Worm (Caenorhabditis elegans) whole organism, young adult: ENCODE measurements around the gene srz-44.

Experiments
- B0035.1 ChIP-seq: sonication (generic microtip); optimal IDR thresholded peaks from 2 replicates; lab custom pipeline; 2016; ENCODE audit warnings: missing genetic modification characterization, mild to moderate bottlenecking, missing compliant biosample characterization, missing genotype, missing genetic modification reagents
- C06A6.2 ChIP-seq: fragments of 200-800 bp; sonication (Bioruptor generic); conservative IDR thresholded peaks from 2 replicates; pipeline ENCODE4 v1.3.6; 2022; ENCODE audit warnings: missing genetic modification characterization, missing compliant biosample characterization
- F23B12.7 ChIP-seq: sonication (generic microtip); optimal IDR thresholded peaks from 2 replicates; lab custom pipeline; 2017; ENCODE audit warnings: missing genetic modification characterization, mild to moderate bottlenecking, missing compliant biosample characterization, antibody characterized with exemption, moderate library complexity; ENCODE audit not compliant: insufficient read depth
- F52B5.7 ChIP-seq: sonication (generic microtip); optimal IDR thresholded peaks from 2 replicates; lab custom pipeline; 2016; ENCODE audit warnings: mild to moderate bottlenecking, missing genetic modification characterization, missing compliant biosample characterization
- F55B11.4 ChIP-seq: sonication (generic microtip); optimal IDR thresholded peaks from 2 replicates; lab custom pipeline; 2016; ENCODE audit warnings: missing compliant biosample characterization, missing genetic modification characterization, borderline replicate concordance; ENCODE audit not compliant: insufficient read depth
- F57C9.4 ChIP-seq: sonication (generic microtip); optimal IDR thresholded peaks from 2 replicates; lab custom pipeline; 2017; ENCODE audit warnings: mild to moderate bottlenecking, missing genetic modification characterization, missing compliant biosample characterization
- K12H6.12 ChIP-seq: fragments of 200-800 bp; sonication (Bioruptor generic); optimal IDR thresholded peaks from 2 replicates; lab custom pipeline; 2018; ENCODE audit warnings: mild to moderate bottlenecking, missing genetic modification characterization, missing compliant biosample characterization
- T07F8.4 ChIP-seq: sonication (generic microtip); optimal IDR thresholded peaks from 2 replicates; lab custom pipeline; 2016; ENCODE audit warnings: mild to moderate bottlenecking, missing genetic modification characterization, moderate library complexity, missing compliant biosample characterization
- T26A5.8 ChIP-seq: sonication (generic microtip); optimal IDR thresholded peaks from 2 replicates; lab custom pipeline; 2016; ENCODE audit warnings: missing genetic modification characterization, missing compliant biosample characterization
- Y53G8AR.9 ChIP-seq: fragments of 200-800 bp; sonication (Bioruptor generic); conservative IDR thresholded peaks from 2 replicates; pipeline ENCODE4 v1.3.6; 2022; ENCODE audit warnings: missing genetic modification reagents, missing genetic modification characterization, missing compliant biosample characterization
- Y67H2A.10 ChIP-seq: fragments of 200-800 bp; sonication (Bioruptor generic); conservative IDR thresholded peaks from 2 replicates; pipeline ENCODE4 v1.3.6; 2022; ENCODE audit warnings: missing genetic modification reagents, missing genetic modification characterization, missing compliant biosample characterization
- Y79H2A.3 ChIP-seq: fragments of 200-800 bp; sonication (Bioruptor generic); conservative IDR thresholded peaks from 2 replicates; pipeline ENCODE4 v1.3.6; 2022; ENCODE audit warnings: missing genetic modification reagents, missing genetic modification characterization, missing compliant biosample characterization
- ZK185.1 ChIP-seq: sonication (generic microtip); optimal IDR thresholded peaks from 2 replicates; lab custom pipeline; 2016; ENCODE audit warnings: mild to moderate bottlenecking, missing genetic modification characterization, missing compliant biosample characterization; ENCODE audit not compliant: poor library complexity, severe bottlenecking
- bed-2 ChIP-seq: fragments of 200-800 bp; sonication (Bioruptor generic); IDR thresholded peaks from 2 replicates; pipeline ENCODE4 v1.3.6; 2022; ENCODE audit warnings: missing genetic modification reagents, missing genetic modification characterization, missing compliant biosample characterization
- ceh-40 ChIP-seq: fragments of 200-800 bp; sonication (Bioruptor generic); IDR thresholded peaks from 2 replicates; pipeline ENCODE4 v1.3.6; 2022; ENCODE audit warnings: missing genetic modification characterization, missing compliant biosample characterization
- dpff-1 ChIP-seq: sonication (generic microtip); optimal IDR thresholded peaks from 2 replicates; lab custom pipeline; 2017; ENCODE audit warnings: mild to moderate bottlenecking, missing genetic modification characterization, missing compliant biosample characterization
- efl-1 ChIP-seq: fragments of 150-350 bp; optimal IDR thresholded peaks from 2 replicates; lab custom pipeline; 2014; ENCODE audit warnings: missing biosample characterization, missing genetic modification reagents, missing genetic modification characterization
- egl-44 ChIP-seq: fragments of 200-800 bp; sonication (Bioruptor generic); IDR thresholded peaks from 2 replicates; pipeline ENCODE4 v1.3.6; 2022; ENCODE audit warnings: missing genetic modification reagents, missing genetic modification characterization, missing compliant biosample characterization
- ekl-4 ChIP-seq: fragments of 200-800 bp; sonication (Bioruptor generic); IDR thresholded peaks from 2 replicates; pipeline ENCODE4 v1.3.6; 2022; ENCODE audit warnings: missing genetic modification reagents, missing genetic modification characterization, missing compliant biosample characterization
- him-1 ChIP-seq: sonication (generic microtip); optimal IDR thresholded peaks from 2 replicates; lab custom pipeline; 2016; ENCODE audit warnings: missing genotype, missing genetic modification reagents, missing genetic modification characterization, missing compliant biosample characterization
- hmg-1.2 ChIP-seq: fragments of 200-800 bp; sonication (Bioruptor generic); IDR thresholded peaks from 2 replicates; pipeline ENCODE4 v1.3.6; 2022; ENCODE audit warnings: missing genetic modification reagents, missing genetic modification characterization, missing compliant biosample characterization
- lin-40 ChIP-seq: sonication (generic microtip); optimal IDR thresholded peaks from 2 replicates; lab custom pipeline; 2016; ENCODE audit warnings: missing genetic modification characterization, mild to moderate bottlenecking, missing compliant biosample characterization, missing genotype, missing genetic modification reagents
- mcd-1 ChIP-seq: fragments of 200-800 bp; sonication (Bioruptor generic); IDR thresholded peaks from 2 replicates; pipeline ENCODE4 v1.3.6; 2022; ENCODE audit warnings: missing genetic modification reagents, missing genetic modification characterization, missing compliant biosample characterization
- nhr-179 ChIP-seq: sonication (generic microtip); optimal IDR thresholded peaks from 2 replicates; lab custom pipeline; 2016; ENCODE audit warnings: mild to moderate bottlenecking, missing genetic modification characterization, missing compliant biosample characterization
- nhr-27 ChIP-seq: fragments of 200-800 bp; sonication (Bioruptor generic); optimal IDR thresholded peaks from 2 replicates; lab custom pipeline; 2018; ENCODE audit warnings: mild to moderate bottlenecking, missing genetic modification characterization, moderate library complexity, missing compliant biosample characterization
- rec-8 ChIP-seq, 2 experiments: sonication (generic microtip); optimal IDR thresholded peaks; 2 replicates each; lab custom pipeline; 2016; ENCODE audit warnings: mild to moderate bottlenecking in 2 of 2, missing genetic modification characterization in 2 of 2, missing genetic modification reagents in 2 of 2, missing genotype in 2 of 2, missing biosample characterization in 1 of 2, missing compliant biosample characterization in 1 of 2, moderate library complexity in 1 of 2
- sdz-38 ChIP-seq: sonication (generic microtip); optimal IDR thresholded peaks from 2 replicates; lab custom pipeline; 2016; ENCODE audit warnings: missing genotype, missing genetic modification characterization, missing compliant biosample characterization
- snpc-1.1 ChIP-seq: sonication (generic microtip); optimal IDR thresholded peaks from 2 replicates; lab custom pipeline; 2017; ENCODE audit warnings: missing genetic modification characterization, mild to moderate bottlenecking, missing compliant biosample characterization, antibody characterized with exemption, moderate library complexity, missing genotype, missing genetic modification reagents; ENCODE audit not compliant: insufficient read depth
- snpc-4 ChIP-seq, 5 experiments: fragments of 150-350 bp in 1 of 5; sonication (generic microtip) in 4 of 5; optimal IDR thresholded peaks; 2 replicates each; lab custom pipeline; 2014 to 2018; ENCODE audit warnings: missing genetic modification characterization in 5 of 5, missing biosample characterization in 3 of 5, antibody characterized with exemption in 2 of 5, mild to moderate bottlenecking in 2 of 5, missing compliant biosample characterization in 2 of 5, missing genotype in 2 of 5, moderate library complexity in 2 of 5, missing genetic modification reagents in 1 of 5
- tlf-1 ChIP-seq: fragments of 200-800 bp; sonication (Bioruptor generic); optimal IDR thresholded peaks from 2 replicates; lab custom pipeline; 2018; ENCODE audit warnings: mild to moderate bottlenecking, missing genetic modification characterization, missing compliant biosample characterization
- zfh-2 ChIP-seq: fragments of 200-800 bp; sonication (Bioruptor generic); conservative IDR thresholded peaks from 2 replicates; pipeline ENCODE4 v1.3.6; 2022; ENCODE audit warnings: missing genetic modification reagents, missing genetic modification characterization, missing compliant biosample characterization
- ztf-18 ChIP-seq: sonication (generic microtip); optimal IDR thresholded peaks from 2 replicates; lab custom pipeline; 2016; ENCODE audit warnings: missing genotype, mild to moderate bottlenecking, missing genetic modification characterization, missing compliant biosample characterization
- ztf-22 ChIP-seq: fragments of 200-800 bp; sonication (Bioruptor generic); optimal IDR thresholded peaks from 2 replicates; lab custom pipeline; 2018; ENCODE audit warnings: mild to moderate bottlenecking, missing genetic modification characterization, moderate library complexity, missing compliant biosample characterization
- ztf-25 ChIP-seq: fragments of 200-800 bp; sonication (Bioruptor generic); IDR thresholded peaks from 2 replicates; pipeline ENCODE4 v1.3.6; 2022; ENCODE audit warnings: missing genetic modification reagents, missing genetic modification characterization, missing compliant biosample characterization

srz-44 gene

DNA sequence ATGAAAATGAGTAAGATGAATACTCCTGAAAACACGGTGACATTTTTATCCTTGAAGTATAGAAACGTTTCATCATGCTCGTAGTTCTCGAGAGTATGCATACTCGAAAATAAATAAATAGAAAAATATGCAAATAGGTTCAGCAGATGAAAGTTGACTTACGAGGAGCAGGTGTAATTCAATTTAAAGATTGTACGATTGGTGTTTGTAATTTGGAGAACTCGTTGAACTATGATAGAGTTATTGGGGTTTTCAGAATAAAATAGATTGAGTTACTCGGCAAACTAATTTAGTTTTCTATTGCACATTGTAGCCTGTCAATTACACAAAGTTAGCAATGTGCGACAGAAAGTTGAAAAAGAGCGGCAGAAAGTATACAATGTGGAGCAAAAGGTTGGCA is at the start of gene srz-44:
Gene srz-44 (minus strand): TSS at position 101 of the 400 bp plus-strand sequence.
- no peak for TF ChIP-seq C06A6.2
- no peak for TF ChIP-seq F23B12.7 (tag; lab: Kevin White, UChicago)
- no peak for TF ChIP-seq ZK185.1
- no peak for TF ChIP-seq zfh-2 (GFP tag; lab: Robert Waterston, UW)
- TF ChIP-seq ztf-22 (GFP tag; lab: Kevin White, UChicago) = no peak
- no peak for TF ChIP-seq ztf-25 (GFP tag; lab: Robert Waterston, UW)
- no peak for TF ChIP-seq Y79H2A.3
- TF ChIP-seq Y53G8AR.9 = no peak
- TF ChIP-seq him-1 (tag; lab: Kevin White, UChicago) = no peak
- no peak for TF ChIP-seq snpc-1.1 (tag; lab: Kevin White, UChicago)
- TF ChIP-seq ekl-4 = no peak
- TF ChIP-seq dpff-1 (tag; lab: Kevin White, UChicago) = no peak

DNA sequence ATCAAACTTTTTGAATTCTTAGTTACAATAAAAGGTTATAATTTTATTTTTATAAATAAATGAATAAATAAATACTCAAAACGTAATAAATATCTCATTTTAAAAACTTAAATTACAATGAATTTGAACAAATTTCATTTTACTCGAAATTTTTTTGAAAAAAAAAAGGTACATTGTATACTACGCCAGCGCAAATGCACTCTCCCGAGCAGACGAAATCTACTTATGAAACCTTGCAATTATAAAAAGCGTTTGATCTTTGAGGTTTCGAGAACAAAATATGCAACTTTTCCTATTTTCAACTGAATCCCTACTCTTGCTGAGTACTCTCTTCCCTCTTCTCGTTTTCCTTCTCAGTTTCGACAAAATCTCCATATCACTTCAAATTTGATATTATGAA is 48.9 kb upstream of the srz-44 start, which contains the start of gene nhr-197:
Gene nhr-197 (plus strand): TSS at position 301 of the 400 bp plus-strand sequence.
- no peak for TF ChIP-seq egl-44 (GFP tag; lab: Robert Waterston, UW)
- no peak for TF ChIP-seq F55B11.4

DNA sequence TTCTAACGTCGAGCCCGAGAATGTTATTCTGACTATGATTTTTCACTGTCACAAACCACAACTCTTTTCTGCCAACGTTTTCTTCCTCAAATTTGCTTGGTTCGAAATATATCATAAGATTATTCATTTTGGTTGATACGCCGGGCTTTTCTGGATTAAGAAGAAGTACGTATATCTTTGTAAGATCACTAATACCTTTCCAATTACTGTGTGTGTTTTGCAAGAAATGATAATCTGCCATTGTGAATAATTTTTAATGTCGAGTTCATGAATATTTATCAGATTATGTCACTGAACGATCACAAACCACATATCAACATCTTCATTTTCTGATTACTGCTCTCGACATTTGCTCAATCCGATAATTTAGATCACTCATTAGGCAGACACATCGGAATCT is 46.8 kb upstream of the srz-44 start, which contains the start of gene nhr-196:
Gene nhr-196 (plus strand): TSS at position 118 of the 400 bp plus-strand sequence.
- TF ChIP-seq ceh-40 (no peak), B0035.1 (no peak), Y67H2A.10 (GFP tag; lab: Robert Waterston, UW) (no peak), snpc-4 (GFP tag; optimal IDR thresholded peaks at IDR 0.05; lab: Kevin White, UChicago) (no peak), snpc-4 (tag; optimal IDR thresholded peaks at IDR 0.05; lab: Kevin White, UChicago) (no peak), hmg-1.2 (GFP tag; lab: Robert Waterston, UW) (no peak), bed-2 (GFP tag; lab: Robert Waterston, UW) (no peak), snpc-1.1 (tag; lab: Kevin White, UChicago) (no peak), ztf-18 (tag; lab: Kevin White, UChicago) (no peak), K12H6.12 (tag; lab: Kevin White, UChicago) (no peak), rec-8 (tag; optimal IDR thresholded peaks at IDR 0.05; lab: Kevin White, UChicago) (no peak), tlf-1 (GFP tag; lab: Kevin White, UChicago) (no peak)
- TF ChIP-seq, all 124 proteins: peak for 0

DNA sequence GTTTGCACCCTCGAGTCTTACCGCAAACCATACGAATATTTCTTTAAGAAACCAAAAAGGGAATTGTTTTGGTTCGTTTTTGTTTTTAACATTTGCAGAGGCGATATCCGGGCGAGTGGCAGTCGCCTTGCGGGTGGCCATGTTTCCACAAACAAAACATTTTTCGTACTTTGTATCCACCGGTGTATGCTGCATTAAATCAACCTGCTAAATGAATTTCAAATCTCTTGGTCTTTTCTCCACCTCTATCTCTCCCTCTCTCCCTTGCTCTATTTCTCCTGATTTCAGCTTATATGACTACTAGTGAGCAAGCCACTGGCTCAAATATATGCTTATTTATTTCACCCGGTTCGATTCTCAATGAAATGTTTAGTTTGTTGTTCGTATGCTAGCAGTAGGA is 38.5 kb upstream of the srz-44 start, which contains the start of gene nhr-52:
Gene nhr-52 (plus strand): TSS at position 301 of the 400 bp plus-strand sequence.
- no peak for TF ChIP-seq nhr-27 (tag; lab: Kevin White, UChicago)
- no peak for TF ChIP-seq egl-44 (GFP tag; lab: Robert Waterston, UW)
- TF ChIP-seq T07F8.4 (tag; lab: Kevin White, UChicago) = no peak
- TF ChIP-seq nhr-179 = no peak
- no peak for TF ChIP-seq efl-1 (GFP tag; lab: Kevin White, UChicago)
- TF ChIP-seq mcd-1 = no peak
- no peak for TF ChIP-seq ekl-4
- TF ChIP-seq F57C9.4 = no peak
- TF ChIP-seq T26A5.8 (tag; lab: Kevin White, UChicago) = no peak
- no peak for TF ChIP-seq F52B5.7 (tag; lab: Kevin White, UChicago)
- no peak for TF ChIP-seq lin-40
- no peak for TF ChIP-seq sdz-38 (tag; lab: Kevin White, UChicago)
